Worm (Caenorhabditis elegans): ENCODE data around the gene F52C6.2.

F52C6.2 gene

ce11 chrII:1926162-1926561, at the start of gene F52C6.2:
TSS of gene F52C6.2 (plus strand) at chrII:1926462.
- TF ChIP-seq scrt-1 (GFP tag; IDR thresholded peaks at IDR 0.05) (no peak), flt-1 (GFP tag; IDR thresholded peaks at IDR 0.05) (no peak), pes-1 (GFP tag; IDR thresholded peaks at IDR 0.05) (no peak), B0310.2 (tag; optimal IDR thresholded peaks at IDR 0.05) (no peak), tbx-11 (GFP tag; IDR thresholded peaks at IDR 0.05) (no peak), F13C5.2 (tag; optimal IDR thresholded peaks at IDR 0.05) (no peak), tra-4 (tag; optimal IDR thresholded peaks at IDR 0.05) (no peak), sea-1 (GFP tag; conservative IDR thresholded peaks at IDR 0.05) (no peak), ceh-36 (tag; optimal IDR thresholded peaks at IDR 0.05) (no peak), ceh-13 (GFP tag; optimal IDR thresholded peaks at IDR 0.05) (no peak), aly-1 (tag; optimal IDR thresholded peaks at IDR 0.05) (no peak), tbx-37 (GFP tag; conservative IDR thresholded peaks at IDR 0.05) (no peak), ama-1 (optimal IDR thresholded peaks at IDR 0.05) (no peak), ets-7 (tag; optimal IDR thresholded peaks at IDR 0.05) (no peak)

ce11 chrII:1878663-1879062, 47.6 kb upstream of the F52C6.2 start, which contains the start of gene math-16:
TSS of gene math-16 (minus strand) at chrII:1878763.
- TF ChIP-seq flt-1 (GFP tag; IDR thresholded peaks at IDR 0.05): no peak
- TF ChIP-seq scrt-1 (GFP tag; IDR thresholded peaks at IDR 0.05): no peak

ce11 chrII:1882705-1883104, 43.6 kb upstream of the F52C6.2 start, which contains the start of gene math-5:
TSS of gene math-5 (minus strand) at chrII:1882805.
- TF ChIP-seq tbx-11 (GFP tag; IDR thresholded peaks at IDR 0.05): no peak
- TF ChIP-seq hmg-4 (GFP tag; optimal IDR thresholded peaks at IDR 0.05): no peak
- no peak for TF ChIP-seq sea-1 (GFP tag; conservative IDR thresholded peaks at IDR 0.05)
- no peak for TF ChIP-seq F13C5.2 (tag; optimal IDR thresholded peaks at IDR 0.05)
- TF ChIP-seq pes-1 (GFP tag; IDR thresholded peaks at IDR 0.05): no peak
- no peak for TF ChIP-seq tra-4 (tag; optimal IDR thresholded peaks at IDR 0.05)
- TF ChIP-seq B0310.2 (tag; optimal IDR thresholded peaks at IDR 0.05): no peak
- TF ChIP-seq tbx-37 (GFP tag; conservative IDR thresholded peaks at IDR 0.05): no peak
- no peak for TF ChIP-seq ceh-36 (tag; optimal IDR thresholded peaks at IDR 0.05)
- no peak for TF ChIP-seq ama-1 (optimal IDR thresholded peaks at IDR 0.05)
- TF ChIP-seq flt-1 (GFP tag; IDR thresholded peaks at IDR 0.05): no peak
- no peak for TF ChIP-seq hnd-1 (tag; optimal IDR thresholded peaks at IDR 0.05)
- TF ChIP-seq ets-7 (tag; optimal IDR thresholded peaks at IDR 0.05): no peak

ce11 chrII:1884635-1885034, 41.6 kb upstream of the F52C6.2 start, which contains the start of gene math-6:
TSS of gene math-6 (minus strand) at chrII:1884735.
- TF ChIP-seq tbx-11 (GFP tag; IDR thresholded peaks at IDR 0.05): no peak
- no peak for TF ChIP-seq hmg-4 (GFP tag; optimal IDR thresholded peaks at IDR 0.05)
- TF ChIP-seq B0310.2 (tag; optimal IDR thresholded peaks at IDR 0.05): no peak
- no peak for TF ChIP-seq scrt-1 (GFP tag; IDR thresholded peaks at IDR 0.05)
- no peak for TF ChIP-seq ets-7 (tag; optimal IDR thresholded peaks at IDR 0.05)
- TF ChIP-seq ceh-36 (tag; optimal IDR thresholded peaks at IDR 0.05): no peak
- no peak for TF ChIP-seq tra-4 (tag; optimal IDR thresholded peaks at IDR 0.05)
- TF ChIP-seq ceh-13 (GFP tag; optimal IDR thresholded peaks at IDR 0.05): no peak

- TF ChIP-seq F13C5.2 (tag; optimal IDR thresholded peaks at IDR 0.05) (no peak), aly-1 (tag; optimal IDR thresholded peaks at IDR 0.05) (no peak), tra-4 (tag; optimal IDR thresholded peaks at IDR 0.05) (no peak), ets-7 (tag; optimal IDR thresholded peaks at IDR 0.05) (no peak), pes-1 (GFP tag; IDR thresholded peaks at IDR 0.05) (no peak), hmbx-1 (tag; optimal IDR thresholded peaks at IDR 0.05) (no peak), B0310.2 (tag; optimal IDR thresholded peaks at IDR 0.05) (no peak), flt-1 (GFP tag; IDR thresholded peaks at IDR 0.05) (no peak), sea-1 (GFP tag; conservative IDR thresholded peaks at IDR 0.05) (no peak), ceh-13 (GFP tag; optimal IDR thresholded peaks at IDR 0.05) (no peak), tbx-37 (GFP tag; conservative IDR thresholded peaks at IDR 0.05) (no peak), hnd-1 (tag; optimal IDR thresholded peaks at IDR 0.05) (no peak), scrt-1 (GFP tag; IDR thresholded peaks at IDR 0.05) (no peak), tbx-11 (GFP tag; IDR thresholded peaks at IDR 0.05) (no peak), ceh-36 (tag; optimal IDR thresholded peaks at IDR 0.05) (no peak), hmg-4 (GFP tag; optimal IDR thresholded peaks at IDR 0.05) (no peak), ama-1 (optimal IDR thresholded peaks at IDR 0.05) (no peak)
Measured at ce11 chrII:1886379-1886778, 39.9 kb upstream of the F52C6.2 start, which contains the start of gene math-7. TSS of gene math-7 (minus strand) at chrII:1886479.

- TF ChIP-seq flt-1 (GFP tag; IDR thresholded peaks at IDR 0.05) (no peak), B0310.2 (tag; optimal IDR thresholded peaks at IDR 0.05) (no peak), sea-1 (GFP tag; conservative IDR thresholded peaks at IDR 0.05) (no peak), aly-1 (tag; optimal IDR thresholded peaks at IDR 0.05) (no peak), ets-7 (tag; optimal IDR thresholded peaks at IDR 0.05) (no peak), F13C5.2 (tag; optimal IDR thresholded peaks at IDR 0.05) (no peak), ama-1 (optimal IDR thresholded peaks at IDR 0.05) (no peak), tbx-11 (GFP tag; IDR thresholded peaks at IDR 0.05) (no peak), tbx-37 (GFP tag; conservative IDR thresholded peaks at IDR 0.05) (no peak), ceh-13 (GFP tag; optimal IDR thresholded peaks at IDR 0.05) (no peak), tra-4 (tag; optimal IDR thresholded peaks at IDR 0.05) (no peak), ceh-36 (tag; optimal IDR thresholded peaks at IDR 0.05) (no peak), scrt-1 (GFP tag; IDR thresholded peaks at IDR 0.05) (no peak), hnd-1 (tag; optimal IDR thresholded peaks at IDR 0.05) (no peak), pes-1 (GFP tag; IDR thresholded peaks at IDR 0.05) (no peak)
Measured at ce11 chrII:1889071-1889470, 37.2 kb upstream of the F52C6.2 start, which contains the start of gene math-8. TSS of gene math-8 (minus strand) at chrII:1889171.

ce11 chrII:1890682-1891081, 35.6 kb upstream of the F52C6.2 start, which contains the start of gene math-9:
TSS of gene math-9 (minus strand) at chrII:1890782.
- TF ChIP-seq tbx-11 (GFP tag; IDR thresholded peaks at IDR 0.05): no peak
- TF ChIP-seq tbx-37 (GFP tag; conservative IDR thresholded peaks at IDR 0.05): no peak
- no peak for TF ChIP-seq hmg-4 (GFP tag; optimal IDR thresholded peaks at IDR 0.05)
- no peak for TF ChIP-seq aly-1 (tag; optimal IDR thresholded peaks at IDR 0.05)
- TF ChIP-seq pes-1 (GFP tag; IDR thresholded peaks at IDR 0.05): no peak
- TF ChIP-seq flt-1 (GFP tag; IDR thresholded peaks at IDR 0.05): no peak
- TF ChIP-seq hmbx-1 (tag; optimal IDR thresholded peaks at IDR 0.05): no peak
- no peak for TF ChIP-seq tra-4 (tag; optimal IDR thresholded peaks at IDR 0.05)
- no peak for TF ChIP-seq F13C5.2 (tag; optimal IDR thresholded peaks at IDR 0.05)
- no peak for TF ChIP-seq ceh-36 (tag; optimal IDR thresholded peaks at IDR 0.05)
- no peak for TF ChIP-seq B0310.2 (tag; optimal IDR thresholded peaks at IDR 0.05)
- TF ChIP-seq sea-1 (GFP tag; conservative IDR thresholded peaks at IDR 0.05): no peak
- no peak for TF ChIP-seq ama-1 (optimal IDR thresholded peaks at IDR 0.05)
- no peak for TF ChIP-seq hnd-1 (tag; optimal IDR thresholded peaks at IDR 0.05)
- no peak for TF ChIP-seq scrt-1 (GFP tag; IDR thresholded peaks at IDR 0.05)
- no peak for TF ChIP-seq ceh-13 (GFP tag; optimal IDR thresholded peaks at IDR 0.05)
- no peak for TF ChIP-seq ets-7 (tag; optimal IDR thresholded peaks at IDR 0.05)
